Fruit fly (Drosophila melanogaster) whole organism, prepupa: ENCODE data around the gene CG3769.

Experiments
- CG11294 ChIP-seq: fragments of 200-800 bp; sonication (Bioruptor generic); IDR thresholded peaks from 2 replicates; pipeline ENCODE4 v1.3.6; 2022; ENCODE audit warnings: missing biosample characterization, missing genetic modification characterization
- CG15336 ChIP-seq: fragments of 200-800 bp; sonication (Bioruptor generic); IDR thresholded peaks from 2 replicates; pipeline ENCODE4 v1.3.6; 2022; ENCODE audit warnings: missing biosample characterization, missing genetic modification characterization
- CG16779 ChIP-seq: fragments of 200-800 bp; sonication (Bioruptor generic); optimal IDR thresholded peaks from 3 replicates; lab custom pipeline; 2017; ENCODE audit warnings: missing biosample characterization, mild to moderate bottlenecking, missing genetic modification characterization
- CG8119 ChIP-seq: fragments of 200-800 bp; sonication (Bioruptor generic); IDR thresholded peaks from 3 replicates; pipeline ENCODE4 v1.3.6; 2022; ENCODE audit warnings: missing biosample characterization, missing genetic modification characterization
- Ets21C ChIP-seq: fragments of 200-800 bp; sonication (Bioruptor generic); optimal IDR thresholded peaks from 3 replicates; lab custom pipeline; 2016; ENCODE audit warnings: missing biosample characterization, missing genetic modification characterization
- Gug ChIP-seq: fragments of 200-800 bp; sonication (Bioruptor generic); IDR thresholded peaks from 2 replicates; pipeline ENCODE4 v1.3.6; 2022; ENCODE audit warnings: missing biosample characterization, missing genetic modification characterization
- Hr39 ChIP-seq: fragments of 200-800 bp; sonication (Bioruptor generic); optimal IDR thresholded peaks from 2 replicates; lab custom pipeline; 2016; ENCODE audit warnings: missing biosample characterization, missing genetic modification characterization
- Lpt ChIP-seq: fragments of 200-800 bp; sonication (Bioruptor generic); optimal IDR thresholded peaks from 3 replicates; lab custom pipeline; 2016; ENCODE audit warnings: missing biosample characterization, missing genetic modification characterization
- OdsH ChIP-seq: fragments of 200-800 bp; sonication (Bioruptor generic); optimal IDR thresholded peaks from 3 replicates; lab custom pipeline; 2016; ENCODE audit warnings: missing biosample characterization, missing genetic modification characterization
- Smox ChIP-seq: fragments of 200-800 bp; sonication (Bioruptor generic); optimal IDR thresholded peaks from 3 replicates; lab custom pipeline; 2016; ENCODE audit warnings: missing biosample characterization, missing genetic modification characterization
- topi ChIP-seq: fragments of 200-800 bp; sonication (Bioruptor generic); optimal IDR thresholded peaks from 3 replicates; lab custom pipeline; 2016; ENCODE audit warnings: missing biosample characterization, missing genetic modification characterization

DNA sequence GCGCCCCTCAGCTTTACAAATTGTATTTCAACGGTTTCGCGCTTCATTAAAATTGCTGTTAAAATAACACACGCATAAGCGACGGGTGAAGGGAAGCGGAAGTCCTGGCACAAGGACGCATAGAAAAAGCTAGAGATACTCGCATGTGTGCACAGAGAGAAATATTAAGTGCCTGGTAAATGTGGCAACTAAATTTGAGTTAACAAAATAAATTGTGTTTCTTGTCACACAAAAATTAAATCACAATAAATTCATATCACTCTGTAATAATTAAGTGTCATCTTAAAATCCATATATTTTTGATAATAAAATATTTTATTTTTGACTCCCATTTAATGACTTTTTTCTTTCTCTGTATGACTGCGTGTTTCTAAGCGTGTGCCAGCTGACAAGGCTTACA, 35.0 kb upstream of the CG3769 start:
- TF ChIP-seq Hr39 (GFP tag; lab: Kevin White, UChicago) (no peak), OdsH (GFP tag; lab: Kevin White, UChicago) (no peak), CG16779 (tag; lab: Kevin White, UChicago) (no peak), CG15336 (GFP tag; lab: Robert Waterston, UW) (no peak), CG11294 (GFP tag; lab: Robert Waterston, UW) (no peak), Gug (GFP tag; lab: Robert Waterston, UW) (no peak), topi (GFP tag; lab: Kevin White, UChicago) (no peak), Lpt (GFP tag; lab: Kevin White, UChicago) (no peak), CG8119 (GFP tag; lab: Robert Waterston, UW) (no peak), Ets21C (no peak), Smox (no peak)
